Worm (Caenorhabditis elegans): ENCODE results near the gene Y97E10AR.2.

ce11 chrV:8022040-8022439 lies 26.1 kb downstream of the Y97E10AR.2 start, which contains the start of gene ech-3:
- TF ChIP-seq bed-3 (GFP tag; optimal IDR thresholded peaks at IDR 0.05) = no peak
- TF ChIP-seq nhr-28 (tag; optimal IDR thresholded peaks at IDR 0.05) = no peak
- no peak for TF ChIP-seq snpc-4 (tag; optimal IDR thresholded peaks at IDR 0.05)
- TF ChIP-seq nhr-12 (tag; optimal IDR thresholded peaks at IDR 0.05) = no peak
- no peak for TF ChIP-seq lin-13 (tag; optimal IDR thresholded peaks at IDR 0.05)
- TF ChIP-seq ztf-11 (tag; optimal IDR thresholded peaks at IDR 0.05) = no peak
- TF ChIP-seq nhr-76 (tag; optimal IDR thresholded peaks at IDR 0.05) = no peak
- no peak for TF ChIP-seq unc-62 (GFP tag; optimal IDR thresholded peaks at IDR 0.05)
- no peak for TF ChIP-seq mep-1 (tag; optimal IDR thresholded peaks at IDR 0.05)
- TF ChIP-seq nhr-237 (tag; optimal IDR thresholded peaks at IDR 0.05) = no peak
- TF ChIP-seq ceh-43 (GFP tag; optimal IDR thresholded peaks at IDR 0.05) = no peak
